Fruit fly (Drosophila melanogaster): Measurements from ENCODE around the gene CG16972.

dm6 chr2L:13215010-13215409 lies 11.9 kb upstream of the CG16972 start, which contains the start of gene kek4:
- TF ChIP-seq CG8159 (tag; optimal IDR thresholded peaks at IDR 0.05) (no peak), CG12605 (GFP tag; IDR thresholded peaks at IDR 0.05) (no peak), Pif1A (GFP tag; optimal IDR thresholded peaks at IDR 0.05) (no peak), CG32121 (GFP tag; IDR thresholded peaks at IDR 0.05) (no peak), Snoo (tag; optimal IDR thresholded peaks at IDR 0.05) (no peak), CG15710 (tag; optimal IDR thresholded peaks at IDR 0.05) (no peak), Ets98B (GFP tag; IDR thresholded peaks at IDR 0.05) (no peak), EcR (GFP tag; optimal IDR thresholded peaks at IDR 0.05) (no peak), CG34367 (tag; optimal IDR thresholded peaks at IDR 0.05) (no peak)
